Fruit fly (Drosophila melanogaster) whole organism, embryonic: Measurements from ENCODE around the gene Cyp4d14.

Experiments used
- Antp ChIP-seq: fragments of 200-800 bp; sonication (Bioruptor generic); optimal IDR thresholded peaks from 3 replicates; lab custom pipeline; 2016; ENCODE audit warnings: missing biosample characterization, missing genetic modification characterization
- Atf6 ChIP-seq: fragments of 200-800 bp; sonication (Bioruptor generic); IDR thresholded peaks from 2 replicates; pipeline ENCODE4 v1.3.6; 2022; ENCODE audit warnings: missing biosample characterization, missing genetic modification characterization
- B-H1 ChIP-seq: fragments of 200-800 bp; sonication (Bioruptor generic); IDR thresholded peaks from 3 replicates; pipeline ENCODE4 v1.3.6; 2022; ENCODE audit warnings: missing biosample characterization, missing genetic modification characterization
- BEAF-32 ChIP-seq: fragments of 200-800 bp; sonication (Bioruptor generic); optimal IDR thresholded peaks from 3 replicates; lab custom pipeline; 2017; ENCODE audit warnings: missing biosample characterization, missing genetic modification characterization, mild to moderate bottlenecking, moderate library complexity, missing genetic modification reagents
- CG11398 ChIP-seq: fragments of 200-800 bp; sonication (Bioruptor generic); optimal IDR thresholded peaks from 2 replicates; lab custom pipeline; 2016; ENCODE audit warnings: missing biosample characterization, missing genetic modification characterization
- CG12744 ChIP-seq: fragments of 200-800 bp; sonication (Bioruptor generic); optimal IDR thresholded peaks from 2 replicates; lab custom pipeline; 2016; ENCODE audit warnings: missing biosample characterization, missing genetic modification characterization
- CG14860 ChIP-seq: fragments of 200-800 bp; sonication (Bioruptor generic); IDR thresholded peaks from 3 replicates; pipeline ENCODE4 v1.3.6; 2022; ENCODE audit warnings: missing biosample characterization, missing genetic modification characterization; ENCODE audit not compliant: partially characterized antibody
- CG15011 ChIP-seq: fragments of 200-800 bp; sonication (Bioruptor generic); optimal IDR thresholded peaks from 3 replicates; lab custom pipeline; 2018; ENCODE audit warnings: missing biosample characterization, mild to moderate bottlenecking, missing genetic modification characterization
- CG1602 ChIP-seq: fragments of 200-800 bp; sonication (Bioruptor generic); optimal IDR thresholded peaks from 3 replicates; lab custom pipeline; 2016; ENCODE audit warnings: missing biosample characterization, missing genetic modification characterization
- CG16779 ChIP-seq: fragments of 200-800 bp; sonication (Bioruptor generic); IDR thresholded peaks from 2 replicates; pipeline ENCODE4 v1.3.6; 2022; ENCODE audit warnings: missing biosample characterization, missing genetic modification characterization
- CG18011 ChIP-seq: fragments of 200-800 bp; sonication (Bioruptor generic); optimal IDR thresholded peaks from 2 replicates; lab custom pipeline; 2017; ENCODE audit warnings: missing biosample characterization, missing genetic modification characterization, mild to moderate bottlenecking, moderate library complexity, missing genotype
- CG3163 ChIP-seq: fragments of 200-800 bp; sonication (Bioruptor generic); optimal IDR thresholded peaks from 3 replicates; lab custom pipeline; 2016; ENCODE audit warnings: missing biosample characterization, missing genetic modification characterization
- CG34376 ChIP-seq: fragments of 200-800 bp; sonication (Bioruptor generic); optimal IDR thresholded peaks from 2 replicates; lab custom pipeline; 2018; ENCODE audit warnings: missing biosample characterization, mild to moderate bottlenecking, missing genetic modification characterization
- CG43689 ChIP-seq: fragments of 200-800 bp; sonication (Bioruptor generic); IDR thresholded peaks from 2 replicates; pipeline ENCODE4 v1.3.6; 2022; ENCODE audit warnings: missing biosample characterization, missing genetic modification characterization
- CG5180 ChIP-seq: fragments of 200-800 bp; sonication (Bioruptor generic); optimal IDR thresholded peaks from 3 replicates; lab custom pipeline; 2017; ENCODE audit warnings: missing biosample characterization, missing genetic modification characterization, mild to moderate bottlenecking, moderate library complexity, missing genetic modification reagents
- CG5245 ChIP-seq: fragments of 200-800 bp; sonication (Bioruptor generic); optimal IDR thresholded peaks from 3 replicates; lab custom pipeline; 2016; ENCODE audit warnings: missing biosample characterization, missing genetic modification characterization
- CG6813 ChIP-seq: fragments of 200-800 bp; sonication (Bioruptor generic); optimal IDR thresholded peaks from 2 replicates; lab custom pipeline; 2017; ENCODE audit warnings: missing biosample characterization, missing genetic modification characterization, mild to moderate bottlenecking, moderate library complexity, missing genetic modification reagents
- CoRest ChIP-seq: fragments of 200-800 bp; sonication (Bioruptor generic); optimal IDR thresholded peaks from 3 replicates; lab custom pipeline; 2018; ENCODE audit warnings: missing biosample characterization, mild to moderate bottlenecking, missing genetic modification characterization, moderate library complexity
- Dip3 ChIP-seq: fragments of 200-800 bp; sonication (Bioruptor generic); optimal IDR thresholded peaks from 3 replicates; lab custom pipeline; 2016; ENCODE audit warnings: missing biosample characterization, missing genetic modification characterization
- Eip74EF ChIP-seq, 2 experiments: fragments of 200-800 bp in 1 of 2; fragments of >200 bp in 1 of 2; sonication (Bioruptor generic) in 1 of 2; optimal IDR thresholded peaks; 2 replicates each; lab custom pipeline; 2017 to 2019; ENCODE audit warnings: missing biosample characterization in 2 of 2, missing genetic modification characterization in 2 of 2, mild to moderate bottlenecking in 1 of 2, moderate library complexity in 1 of 2
- H15 ChIP-seq: fragments of 200-800 bp; sonication (Bioruptor generic); IDR thresholded peaks from 3 replicates; pipeline ENCODE4 v1.3.6; 2022; ENCODE audit warnings: missing biosample characterization, missing genetic modification characterization
- Hmr ChIP-seq: fragments of 200-800 bp; sonication (Bioruptor generic); optimal IDR thresholded peaks from 3 replicates; lab custom pipeline; 2017; ENCODE audit warnings: mild to moderate bottlenecking, missing biosample characterization, missing genetic modification reagents, missing genetic modification characterization
- Myb ChIP-seq: fragments of 200-800 bp; sonication (Bioruptor generic); optimal IDR thresholded peaks from 2 replicates; lab custom pipeline; 2016; ENCODE audit warnings: missing biosample characterization, missing genetic modification characterization
- NC2α ChIP-seq: fragments of 200-800 bp; sonication (Bioruptor generic); optimal IDR thresholded peaks from 2 replicates; lab custom pipeline; 2016; ENCODE audit warnings: missing biosample characterization, missing genetic modification characterization
- NC2β ChIP-seq: fragments of 200-800 bp; sonication (Bioruptor generic); optimal IDR thresholded peaks from 2 replicates; lab custom pipeline; 2016; ENCODE audit warnings: missing biosample characterization, missing genetic modification characterization
- Neu2 ChIP-seq: fragments of 200-800 bp; sonication (Bioruptor generic); optimal IDR thresholded peaks from 3 replicates; lab custom pipeline; 2016; ENCODE audit warnings: missing biosample characterization, missing genetic modification characterization, borderline replicate concordance
- Oli ChIP-seq: fragments of 200-800 bp; sonication (Bioruptor generic); optimal IDR thresholded peaks from 2 replicates; lab custom pipeline; 2018; ENCODE audit warnings: missing biosample characterization, mild to moderate bottlenecking, missing genetic modification characterization, moderate library complexity
- Sox102F ChIP-seq: fragments of 200-800 bp; sonication (Bioruptor generic); optimal IDR thresholded peaks from 2 replicates; lab custom pipeline; 2018; ENCODE audit warnings: missing biosample characterization, mild to moderate bottlenecking, missing genetic modification characterization, moderate library complexity
- Trl ChIP-seq, 3 experiments: fragments of >200 bp in 2 of 3; fragments of 200-800 bp in 1 of 3; sonication (Bioruptor generic) in 1 of 3; optimal IDR thresholded peaks; 2 replicates in 1 of 3; 3 replicates in 2 of 3; lab custom pipeline; 2016 to 2017; ENCODE audit warnings: missing biosample characterization in 1 of 3, missing genetic modification characterization in 1 of 3
- Usf ChIP-seq: fragments of 200-800 bp; sonication (Bioruptor generic); optimal IDR thresholded peaks from 2 replicates; lab custom pipeline; 2017; ENCODE audit warnings: missing genotype, missing biosample characterization, missing genetic modification characterization
- cad ChIP-seq: fragments of >200 bp; optimal IDR thresholded peaks from 2 replicates; lab custom pipeline; 2017; ENCODE audit warnings: missing biosample characterization, missing genetic modification characterization
- cas ChIP-seq: fragments of 200-800 bp; sonication (Bioruptor generic); IDR thresholded peaks from 2 replicates; pipeline ENCODE4 v1.3.6; 2022; ENCODE audit warnings: missing biosample characterization, missing genetic modification characterization
- ci ChIP-seq: fragments of 200-800 bp; sonication (Bioruptor generic); IDR thresholded peaks from 3 replicates; pipeline ENCODE4 v1.3.6; 2022; ENCODE audit warnings: missing biosample characterization, missing genetic modification characterization
- crol ChIP-seq: fragments of 200-800 bp; sonication (Bioruptor generic); IDR thresholded peaks from 2 replicates; pipeline ENCODE4 v1.3.6; 2022; ENCODE audit warnings: missing biosample characterization, missing genetic modification characterization
- dimm ChIP-seq: fragments of 200-800 bp; sonication (Bioruptor generic); IDR thresholded peaks from 2 replicates; pipeline ENCODE4 v1.3.6; 2022; ENCODE audit warnings: missing biosample characterization, missing genetic modification characterization
- dm ChIP-seq: fragments of 200-800 bp; sonication (Bioruptor generic); optimal IDR thresholded peaks from 3 replicates; lab custom pipeline; 2016; ENCODE audit warnings: missing biosample characterization, missing genetic modification characterization
- eve ChIP-seq, 2 experiments: fragments of >200 bp; optimal IDR thresholded peaks; 2 replicates each; lab custom pipeline; 2017; ENCODE audit warnings: missing biosample characterization in 2 of 2, missing genetic modification characterization in 2 of 2
- fru ChIP-seq: fragments of >200 bp; optimal IDR thresholded peaks from 2 replicates; lab custom pipeline; 2017
- gro ChIP-seq: fragments of 200-800 bp; sonication (Bioruptor generic); optimal IDR thresholded peaks from 2 replicates; lab custom pipeline; 2016; ENCODE audit warnings: missing biosample characterization, missing genetic modification characterization
- ham ChIP-seq: fragments of 200-800 bp; sonication (Bioruptor generic); IDR thresholded peaks from 2 replicates; pipeline ENCODE4 v1.3.6; 2022; ENCODE audit warnings: missing biosample characterization, missing genetic modification characterization
- jumu ChIP-seq: fragments of 200-800 bp; sonication (Bioruptor generic); optimal IDR thresholded peaks from 3 replicates; lab custom pipeline; 2016; ENCODE audit warnings: missing biosample characterization, missing genetic modification characterization
- kay ChIP-seq: fragments of 200-800 bp; sonication (Bioruptor generic); optimal IDR thresholded peaks from 2 replicates; lab custom pipeline; 2016; ENCODE audit warnings: missing biosample characterization, missing genetic modification characterization
- maf-S ChIP-seq: fragments of 200-800 bp; sonication (Bioruptor generic); optimal IDR thresholded peaks from 2 replicates; lab custom pipeline; 2016; ENCODE audit warnings: missing biosample characterization, missing genetic modification characterization
- pfk ChIP-seq: fragments of 200-800 bp; sonication (Bioruptor generic); optimal IDR thresholded peaks from 2 replicates; lab custom pipeline; 2018; ENCODE audit warnings: missing biosample characterization, mild to moderate bottlenecking, missing genetic modification characterization, moderate library complexity
- so ChIP-seq: fragments of 200-800 bp; sonication (Bioruptor generic); IDR thresholded peaks from 3 replicates; pipeline ENCODE4 v1.3.6; 2022; ENCODE audit warnings: missing biosample characterization, missing genetic modification characterization
- sob ChIP-seq: fragments of 200-800 bp; sonication (Bioruptor generic); IDR thresholded peaks from 2 replicates; pipeline ENCODE4 v1.3.6; 2022; ENCODE audit warnings: missing biosample characterization, missing genetic modification characterization
- tap ChIP-seq: fragments of 200-800 bp; optimal IDR thresholded peaks from 3 replicates; lab custom pipeline; 2019; ENCODE audit warnings: missing biosample characterization, mild to moderate bottlenecking, missing genetic modification characterization, moderate library complexity
- tll ChIP-seq, 2 experiments: fragments of 200-800 bp in 1 of 2; fragments of >200 bp in 1 of 2; sonication (Bioruptor generic) in 1 of 2; optimal IDR thresholded peaks; 2 replicates each; lab custom pipeline; 2017 to 2019; ENCODE audit warnings: missing biosample characterization in 2 of 2, missing genetic modification characterization in 2 of 2, mild to moderate bottlenecking in 1 of 2, moderate library complexity in 1 of 2
- z ChIP-seq: fragments of 200-800 bp; sonication (Bioruptor generic); IDR thresholded peaks from 3 replicates; pipeline ENCODE4 v1.3.6; 2022; ENCODE audit warnings: missing biosample characterization, missing genetic modification characterization
- zfh1 ChIP-seq: fragments of 200-800 bp; sonication (Bioruptor generic); IDR thresholded peaks from 3 replicates; pipeline ENCODE4 v1.3.6; 2022; ENCODE audit warnings: missing biosample characterization, missing genetic modification characterization

Gene Cyp4d14

dm6 chrX:2222181-2222790 is 47.2 kb upstream of the Cyp4d14 start, which contains the start of gene Vinc (continued):
- TF ChIP-seq crol (peak; percentile 12; the same call in 1 of the 2 replicates), CG15011 (no peak), Myb (GFP tag; lab: Kevin White, UChicago) (peak; percentile 58), NC2β (peak; percentile 29), tll (GFP tag; optimal IDR thresholded peaks at IDR 0.05; lab: Kevin White, UChicago) (no peak), NC2α (GFP tag; lab: Kevin White, UChicago) (peak; percentile 29), CG6813 (peak; percentile 85), so (GFP tag; lab: Robert Waterston, UW) (peak; percentile 88), CG34376 (peak; percentile 96), ci (GFP tag; lab: Robert Waterston, UW) (no peak; the same call in 1 of the 3 replicates), B-H1 (GFP tag; lab: Robert Waterston, UW) (peak; percentile 68), jumu (peak; percentile 86), CG1602 (peak; percentile 60), Neu2 (GFP tag; lab: Kevin White, UChicago) (peak; percentile 58), CG11398 (GFP tag; lab: Kevin White, UChicago) (peak; percentile 64), sob (peak; percentile 82), eve (GFP tag; optimal IDR thresholded peaks at IDR 0.05; lab: Kevin White, UChicago) (no peak), Usf (peak; percentile 36), dm (GFP tag; lab: Kevin White, UChicago) (peak; percentile 36), CG3163 (GFP tag; lab: Kevin White, UChicago) (peak; percentile 39), Oli (tag; lab: Kevin White, UChicago) (peak; percentile 81), CG16779 (GFP tag; lab: Robert Waterston, UW) (no peak), Hmr (GFP tag; lab: Kevin White, UChicago) (peak; percentile 86), tap (tag; lab: Kevin White, UChicago) (peak; percentile 82), fru (lab: Kevin White, UChicago) (no peak), Dip3 (GFP tag; lab: Kevin White, UChicago) (peak; percentile 86), zfh1 (GFP tag; lab: Robert Waterston, UW) (peak; percentile 85), H15 (GFP tag; lab: Robert Waterston, UW) (peak; percentile 68; the same call in 2 of the 3 replicates), CoRest (peak; percentile 84), Trl (optimal IDR thresholded peaks at IDR 0.05; lab: Kevin White, UChicago) (peak in 1 of 2 experiments; percentile 49), Trl (GFP tag; optimal IDR thresholded peaks at IDR 0.05; lab: Kevin White, UChicago) (peak; percentile 93), Sox102F (GFP tag; lab: Kevin White, UChicago) (no peak), pfk (no peak), dimm (no peak), kay (GFP tag; lab: Kevin White, UChicago) (peak; percentile 83), CG18011 (GFP tag; lab: Kevin White, UChicago) (peak; percentile 53), ham (GFP tag; lab: Robert Waterston, UW) (no peak), BEAF-32 (GFP tag; lab: Kevin White, UChicago) (peak; percentile 58), Atf6 (GFP tag; lab: Robert Waterston, UW) (peak; percentile 91), cas (peak; percentile 68; the same call in 1 of the 2 replicates), CG14860 (GFP tag; lab: Robert Waterston, UW) (0 out of 3 replicates have a peak, but pooled peaks have one; percentile 47), CG5180 (GFP tag; lab: Kevin White, UChicago) (peak; percentile 80), z (no peak), maf-S (GFP tag; lab: Kevin White, UChicago) (peak; percentile 55), CG5245 (GFP tag; lab: Kevin White, UChicago) (peak; percentile 67), CG12744 (GFP tag; lab: Kevin White, UChicago) (no peak), gro (GFP tag; lab: Kevin White, UChicago) (peak; percentile 66), CG43689 (GFP tag; lab: Robert Waterston, UW) (no peak), cad (GFP tag; lab: Kevin White, UChicago) (no peak), Eip74EF (GFP tag; optimal IDR thresholded peaks at IDR 0.05; lab: Kevin White, UChicago) (peak in 1 of 2 experiments; percentile 89), Antp (GFP tag; lab: Kevin White, UChicago) (peak; percentile 91)
